Fruit fly (Drosophila melanogaster) whole organism, embryonic: ENCODE results near the gene CG14840.

Source experiments
- BEAF-32 ChIP-seq: fragments of 200-800 bp; sonication (Bioruptor generic); optimal IDR thresholded peaks from 3 replicates; lab custom pipeline; 2017; ENCODE audit warnings: missing biosample characterization, missing genetic modification characterization, mild to moderate bottlenecking, moderate library complexity, missing genetic modification reagents
- Bdp1 ChIP-seq: fragments of 200-800 bp; sonication (Bioruptor generic); optimal IDR thresholded peaks from 3 replicates; lab custom pipeline; 2016; ENCODE audit warnings: missing biosample characterization, missing genetic modification characterization
- Blimp-1 ChIP-seq: fragments of 200-800 bp; sonication (Bioruptor generic); optimal IDR thresholded peaks from 3 replicates; lab custom pipeline; 2018; ENCODE audit warnings: missing biosample characterization, missing genetic modification characterization, mild to moderate bottlenecking, moderate library complexity, missing genetic modification reagents
- CG12769 ChIP-seq: fragments of 200-800 bp; sonication (Bioruptor generic); optimal IDR thresholded peaks from 2 replicates; lab custom pipeline; 2019; ENCODE audit warnings: missing biosample characterization, mild to moderate bottlenecking, missing genetic modification characterization, moderate library complexity
- CG13287 ChIP-seq: fragments of 200-800 bp; sonication (Bioruptor generic); IDR thresholded peaks from 2 replicates; pipeline ENCODE4 v1.3.6; 2022; ENCODE audit warnings: missing biosample characterization, missing genetic modification characterization; ENCODE audit not compliant: partially characterized antibody
- CG14710 ChIP-seq: fragments of 200-800 bp; sonication (Bioruptor generic); optimal IDR thresholded peaks from 3 replicates; lab custom pipeline; 2019; ENCODE audit warnings: missing biosample characterization, mild to moderate bottlenecking, missing genetic modification characterization, moderate library complexity
- CG15479 ChIP-seq: fragments of 200-800 bp; sonication (Bioruptor generic); optimal IDR thresholded peaks from 3 replicates; lab custom pipeline; 2019; ENCODE audit warnings: missing biosample characterization, mild to moderate bottlenecking, missing genetic modification characterization, moderate library complexity
- CG15514 ChIP-seq: fragments of 200-800 bp; sonication (Bioruptor generic); optimal IDR thresholded peaks from 3 replicates; lab custom pipeline; 2017; ENCODE audit warnings: missing biosample characterization, missing genetic modification characterization, mild to moderate bottlenecking, moderate library complexity, missing genetic modification reagents
- CG2116 ChIP-seq: fragments of 200-800 bp; sonication (Bioruptor generic); optimal IDR thresholded peaks from 3 replicates; lab custom pipeline; 2018; ENCODE audit warnings: missing biosample characterization, mild to moderate bottlenecking, missing genetic modification characterization
- CG30403 ChIP-seq: fragments of 200-800 bp; sonication (Bioruptor generic); optimal IDR thresholded peaks from 3 replicates; lab custom pipeline; 2016; ENCODE audit warnings: missing biosample characterization, missing genetic modification characterization
- CG3995 ChIP-seq: fragments of 200-800 bp; sonication (Bioruptor generic); optimal IDR thresholded peaks from 3 replicates; lab custom pipeline; 2016; ENCODE audit warnings: missing biosample characterization, missing genetic modification characterization
- CG4617 ChIP-seq: fragments of 200-800 bp; sonication (Bioruptor generic); optimal IDR thresholded peaks from 3 replicates; lab custom pipeline; 2016; ENCODE audit warnings: missing biosample characterization, missing genetic modification characterization, borderline replicate concordance
- CG5180 ChIP-seq: fragments of 200-800 bp; sonication (Bioruptor generic); optimal IDR thresholded peaks from 3 replicates; lab custom pipeline; 2017; ENCODE audit warnings: missing biosample characterization, missing genetic modification characterization, mild to moderate bottlenecking, moderate library complexity, missing genetic modification reagents
- CG9797 ChIP-seq: fragments of 200-800 bp; sonication (Bioruptor generic); optimal IDR thresholded peaks from 3 replicates; lab custom pipeline; 2018; ENCODE audit warnings: missing biosample characterization, mild to moderate bottlenecking, missing genetic modification characterization
- Camta ChIP-seq: fragments of 200-800 bp; sonication (Bioruptor generic); optimal IDR thresholded peaks from 2 replicates; lab custom pipeline; 2016; ENCODE audit warnings: missing biosample characterization, missing genetic modification characterization
- Drgx ChIP-seq: fragments of 200-800 bp; sonication (Bioruptor generic); IDR thresholded peaks from 2 replicates; pipeline ENCODE4 v1.3.6; 2022; ENCODE audit warnings: missing biosample characterization, missing genetic modification characterization
- E2f2 ChIP-seq: fragments of 200-800 bp; sonication (Bioruptor generic); IDR thresholded peaks from 2 replicates; pipeline ENCODE4 v1.3.6; 2022; ENCODE audit warnings: missing biosample characterization, missing genetic modification characterization
- GATAe ChIP-seq: fragments of 200-800 bp; sonication (Bioruptor generic); conservative IDR thresholded peaks from 2 replicates; pipeline ENCODE4 v1.3.6; 2022; ENCODE audit warnings: missing biosample characterization, missing genetic modification characterization
- MESR4 ChIP-seq: fragments of 200-800 bp; sonication (Bioruptor generic); optimal IDR thresholded peaks from 2 replicates; lab custom pipeline; 2018; ENCODE audit warnings: missing biosample characterization, mild to moderate bottlenecking, missing genetic modification characterization, moderate library complexity
- Med ChIP-seq: fragments of 200-800 bp; sonication (Bioruptor generic); peaks from one replicate; lab custom pipeline; 2016; ENCODE audit warnings: missing biosample characterization, missing genetic modification characterization, mild to moderate bottlenecking, inconsistent platforms, moderate library complexity
- Side ChIP-seq: fragments of 200-800 bp; sonication (Bioruptor generic); optimal IDR thresholded peaks from 2 replicates; lab custom pipeline; 2016; ENCODE audit warnings: missing biosample characterization, missing genetic modification characterization
- Sin3A ChIP-seq: fragments of >200 bp; optimal IDR thresholded peaks from 2 replicates; lab custom pipeline; 2018
- Trl ChIP-seq, 3 experiments: fragments of >200 bp in 2 of 3; fragments of 200-800 bp in 1 of 3; sonication (Bioruptor generic) in 1 of 3; optimal IDR thresholded peaks; 2 replicates in 1 of 3; 3 replicates in 2 of 3; lab custom pipeline; 2016 to 2017; ENCODE audit warnings: missing biosample characterization in 1 of 3, missing genetic modification characterization in 1 of 3
- Xbp1 ChIP-seq: fragments of 200-800 bp; sonication (Bioruptor generic); optimal IDR thresholded peaks from 3 replicates; lab custom pipeline; 2016; ENCODE audit warnings: missing biosample characterization, mild to moderate bottlenecking, missing genetic modification characterization
- bbx ChIP-seq: fragments of 200-800 bp; sonication (Bioruptor generic); IDR thresholded peaks from 2 replicates; pipeline ENCODE4 v1.3.6; 2022; ENCODE audit warnings: missing biosample characterization, missing genetic modification characterization; ENCODE audit not compliant: partially characterized antibody
- btn ChIP-seq: fragments of 200-800 bp; sonication (Bioruptor generic); optimal IDR thresholded peaks from 2 replicates; lab custom pipeline; 2016; ENCODE audit warnings: missing biosample characterization, missing genetic modification characterization
- chinmo ChIP-seq: fragments of 200-800 bp; sonication (Bioruptor generic); IDR thresholded peaks from 4 replicates; pipeline ENCODE4 v1.3.6; 2022; ENCODE audit warnings: missing biosample characterization, missing genetic modification characterization; ENCODE audit not compliant: partially characterized antibody
- crol ChIP-seq: fragments of 200-800 bp; sonication (Bioruptor generic); IDR thresholded peaks from 2 replicates; pipeline ENCODE4 v1.3.6; 2022; ENCODE audit warnings: missing biosample characterization, missing genetic modification characterization
- cwo ChIP-seq: fragments of 200-800 bp; sonication (Bioruptor generic); optimal IDR thresholded peaks from 3 replicates; lab custom pipeline; 2017; ENCODE audit warnings: missing biosample characterization, missing genetic modification characterization, mild to moderate bottlenecking, moderate library complexity, missing genetic modification reagents
- dati ChIP-seq: fragments of 200-800 bp; sonication (Bioruptor generic); IDR thresholded peaks from 2 replicates; pipeline ENCODE4 v1.3.6; 2022; ENCODE audit warnings: missing biosample characterization, missing genetic modification characterization
- jigr1 ChIP-seq: fragments of 200-800 bp; sonication (Bioruptor generic); IDR thresholded peaks from 3 replicates; pipeline ENCODE4 v1.3.6; 2022; ENCODE audit warnings: missing biosample characterization, missing genetic modification characterization
- lov ChIP-seq, 2 experiments: fragments of 200-800 bp in 1 of 2; fragments of >200 bp in 1 of 2; sonication (Bioruptor generic) in 1 of 2; IDR thresholded peaks in 1 of 2; optimal IDR thresholded peaks in 1 of 2; 2 replicates in 1 of 2; 3 replicates in 1 of 2; pipeline versions ENCODE4 v1.3.6 to Lab custom; 2017 to 2022; ENCODE audit warnings: missing biosample characterization in 1 of 2, missing genetic modification characterization in 1 of 2
- nerfin-1 ChIP-seq: fragments of 200-800 bp; sonication (Bioruptor generic); optimal IDR thresholded peaks from 3 replicates; lab custom pipeline; 2019; ENCODE audit warnings: missing biosample characterization, mild to moderate bottlenecking, missing genetic modification characterization, moderate library complexity
- pzg ChIP-seq: fragments of 200-800 bp; sonication (Bioruptor generic); optimal IDR thresholded peaks from 3 replicates; lab custom pipeline; 2018; ENCODE audit warnings: missing biosample characterization, mild to moderate bottlenecking, missing genetic modification characterization, moderate library complexity
- slbo ChIP-seq: fragments of 200-800 bp; sonication (Bioruptor generic); IDR thresholded peaks from 2 replicates; pipeline ENCODE4 v1.3.6; 2022; ENCODE audit warnings: missing biosample characterization, missing genetic modification characterization
- trem ChIP-seq: fragments of 200-800 bp; optimal IDR thresholded peaks from 3 replicates; lab custom pipeline; 2019; ENCODE audit warnings: missing biosample characterization, mild to moderate bottlenecking, missing genetic modification characterization, moderate library complexity
- vfl ChIP-seq: fragments of 200-800 bp; sonication (Bioruptor generic); optimal IDR thresholded peaks from 2 replicates; lab custom pipeline; 2016; ENCODE audit warnings: missing biosample characterization, missing genetic modification characterization
- vvl ChIP-seq: fragments of 200-800 bp; sonication (Bioruptor generic); IDR thresholded peaks from 2 replicates; pipeline ENCODE4 v1.3.6; 2022; ENCODE audit warnings: missing biosample characterization, missing genetic modification characterization
- wek ChIP-seq: fragments of 200-800 bp; sonication (Bioruptor generic); optimal IDR thresholded peaks from 3 replicates; lab custom pipeline; 2018; ENCODE audit warnings: missing biosample characterization, mild to moderate bottlenecking, missing genetic modification characterization, moderate library complexity

Gene CG14840

DNA sequence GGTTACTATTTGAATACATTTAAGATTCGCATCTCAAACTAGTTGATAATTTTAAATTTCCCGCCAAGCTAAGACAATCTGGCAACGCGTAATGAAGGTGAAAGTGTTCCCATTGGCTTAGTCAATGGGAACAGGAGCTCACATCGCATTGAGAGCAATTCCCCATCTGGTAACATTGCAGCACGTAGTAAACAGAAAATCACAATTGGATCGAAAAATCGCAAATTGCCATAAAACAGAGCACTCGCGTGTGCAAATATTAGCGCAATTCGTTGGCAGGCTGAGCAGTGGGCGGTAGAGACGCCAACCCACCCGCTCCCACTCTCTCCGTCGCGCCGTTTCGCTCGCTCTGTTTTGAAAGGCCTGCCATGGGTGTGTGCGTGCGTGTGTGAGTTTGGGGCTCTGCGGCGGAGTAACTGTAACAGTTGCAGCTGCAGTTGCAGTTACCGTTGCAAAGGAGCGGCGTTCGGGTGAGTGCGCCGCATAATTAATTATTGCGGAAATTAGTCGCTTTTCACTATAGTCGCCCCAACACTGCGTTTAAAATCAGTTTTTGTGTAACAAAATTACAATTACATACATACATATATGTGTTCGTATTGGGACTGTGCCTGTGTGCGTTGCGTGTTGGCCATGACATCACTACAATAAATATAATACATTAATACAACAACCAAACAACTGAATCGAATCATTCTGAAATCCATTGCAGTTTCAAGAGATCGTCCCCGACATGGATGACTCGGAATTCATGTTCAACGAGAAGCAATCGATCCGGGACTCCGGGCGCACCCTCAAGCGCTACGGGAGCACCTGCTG lies 37.3 kb upstream of the CG14840 start (continued):
- no peak for TF ChIP-seq dati (GFP tag; lab: Robert Waterston, UW)
- no peak for TF ChIP-seq Camta (GFP tag; lab: Kevin White, UChicago)
- no peak for TF ChIP-seq lov (optimal IDR thresholded peaks at IDR 0.05; lab: Kevin White, UChicago)
- TF ChIP-seq lov (GFP tag; IDR thresholded peaks at IDR 0.05; lab: Robert Waterston, UW) = 0 out of 3 replicates have a peak, but pooled peaks have one; percentile 3
- TF ChIP-seq CG9797 (GFP tag; lab: Kevin White, UChicago) = peak; percentile 32
- 0 out of 2 replicates have a peak, but pooled peaks have one; percentile 23 for TF ChIP-seq CG13287 (GFP tag; lab: Robert Waterston, UW)
- TF ChIP-seq CG14710 = peak; percentile 40
- TF ChIP-seq btn (GFP tag; lab: Kevin White, UChicago) = no peak
- 0 out of 2 replicates have a peak, but pooled peaks have one; percentile 22 for TF ChIP-seq bbx (GFP tag; lab: Robert Waterston, UW)
- TF ChIP-seq CG12769 (tag; lab: Kevin White, UChicago) = peak; percentile 2
- TF ChIP-seq pzg (GFP tag; lab: Kevin White, UChicago) = peak; percentile 46
- peak; percentile 68 for TF ChIP-seq trem (tag; lab: Kevin White, UChicago)
- TF ChIP-seq Sin3A (lab: Kevin White, UChicago) = peak; percentile 7
- TF ChIP-seq MESR4 (GFP tag; lab: Kevin White, UChicago) = peak; percentile 83
- no peak for TF ChIP-seq vfl
- TF ChIP-seq Side (GFP tag; lab: Kevin White, UChicago) = peak; percentile 4
- TF ChIP-seq Med = peak; percentile 54
- 0 out of 2 replicates have a peak, but pooled peaks have one; percentile 20 for TF ChIP-seq Drgx (GFP tag; lab: Robert Waterston, UW)
- 0 out of 2 replicates have a peak, but pooled peaks have one; percentile 34 for TF ChIP-seq crol (GFP tag; lab: Robert Waterston, UW)
- peak; percentile 82 for TF ChIP-seq CG4617 (GFP tag; lab: Kevin White, UChicago)
- TF ChIP-seq Trl (optimal IDR thresholded peaks at IDR 0.05; lab: Kevin White, UChicago) = peak; percentile 39 to 46
- no peak for TF ChIP-seq Trl (GFP tag; optimal IDR thresholded peaks at IDR 0.05; lab: Kevin White, UChicago)
- TF ChIP-seq E2f2 (GFP tag; lab: Robert Waterston, UW) = peak; percentile 93
- peak; percentile 99 for TF ChIP-seq Blimp-1 (GFP tag; lab: Kevin White, UChicago)
- TF ChIP-seq jigr1 (GFP tag; lab: Robert Waterston, UW) = no peak
- TF ChIP-seq Bdp1 (GFP tag; lab: Kevin White, UChicago) = no peak
- peak; percentile 67 for TF ChIP-seq CG3995 (GFP tag; lab: Kevin White, UChicago)
- peak; percentile 29 for TF ChIP-seq BEAF-32 (GFP tag; lab: Kevin White, UChicago)
- peak; percentile 31 for TF ChIP-seq nerfin-1
- no peak for TF ChIP-seq slbo (GFP tag; lab: Robert Waterston, UW)
- TF ChIP-seq CG15514 = peak; percentile 34
- peak; percentile 31 for TF ChIP-seq CG2116 (GFP tag; lab: Kevin White, UChicago)
- no peak for TF ChIP-seq CG15479 (GFP tag; lab: Kevin White, UChicago)
- TF ChIP-seq, all 482 proteins: peak for 46

DNA sequence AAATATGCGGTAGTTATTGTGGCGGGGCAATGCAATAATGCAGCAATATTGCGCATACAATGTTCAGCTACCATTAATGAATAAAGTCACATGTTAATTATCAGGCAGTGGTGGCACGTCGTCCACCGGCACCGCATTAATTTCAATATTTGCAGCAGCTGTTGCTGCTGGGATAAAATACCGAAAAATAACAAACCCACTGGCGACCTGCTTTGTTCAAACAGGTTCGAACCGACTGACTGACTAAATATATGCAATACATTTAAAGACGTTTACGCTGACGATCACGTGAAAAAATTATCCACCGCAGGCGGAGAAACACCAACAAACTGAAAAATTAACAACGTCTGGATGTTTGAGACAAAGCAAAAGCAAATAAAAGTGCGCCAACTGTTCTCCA lies 36.5 kb upstream of the CG14840 start:
- TF ChIP-seq Xbp1 (GFP tag; lab: Kevin White, UChicago) (no peak), CG30403 (no peak), GATAe (GFP tag; lab: Robert Waterston, UW) (no peak), CG12769 (tag; lab: Kevin White, UChicago) (peak; percentile 48), Med (peak; percentile 51), wek (GFP tag; lab: Kevin White, UChicago) (peak; percentile 5), CG5180 (GFP tag; lab: Kevin White, UChicago) (peak; percentile 94), cwo (GFP tag; lab: Kevin White, UChicago) (peak; percentile 47), vvl (GFP tag; lab: Robert Waterston, UW) (peak; percentile 23; the same call in 1 of the 2 replicates), chinmo (GFP tag; lab: Robert Waterston, UW) (0 out of 4 replicates have a peak, but pooled peaks have one; percentile 63), Drgx (GFP tag; lab: Robert Waterston, UW) (0 out of 2 replicates have a peak, but pooled peaks have one; percentile 8)
